Worm (Caenorhabditis elegans) whole organism, midembryonic: ENCODE measurements around the gene ZK1307.3.

Experiments
- T22C8.4 ChIP-seq: fragments of 200-800 bp; sonication (Bioruptor generic); IDR thresholded peaks from 2 replicates; pipeline ENCODE4 v1.3.6; 2022; ENCODE audit warnings: missing genetic modification characterization, missing compliant biosample characterization
- cog-1 ChIP-seq: sonication (generic microtip); optimal IDR thresholded peaks from 2 replicates; lab custom pipeline; 2016; ENCODE audit warnings: missing genetic modification characterization, missing compliant biosample characterization
- flt-1 ChIP-seq: fragments of 200-800 bp; sonication (Bioruptor generic); IDR thresholded peaks from 2 replicates; pipeline ENCODE4 v1.3.6; 2022; ENCODE audit warnings: missing genetic modification characterization, missing compliant biosample characterization
- klf-2 ChIP-seq: fragments of 200-800 bp; sonication (Bioruptor generic); conservative IDR thresholded peaks from 2 replicates; pipeline ENCODE4 v1.3.6; 2022; ENCODE audit warnings: missing genetic modification reagents, missing genetic modification characterization, missing compliant biosample characterization
- med-1 ChIP-seq: sonication (generic microtip); optimal IDR thresholded peaks from 2 replicates; lab custom pipeline; 2017; ENCODE audit warnings: missing genetic modification characterization, mild to moderate bottlenecking, missing compliant biosample characterization, antibody characterized with exemption, missing genetic modification reagents; ENCODE audit not compliant: insufficient read depth
- tab-1 ChIP-seq: fragments of 200-800 bp; sonication (Bioruptor generic); IDR thresholded peaks from 2 replicates; pipeline ENCODE4 v1.3.6; 2022; ENCODE audit warnings: missing genetic modification characterization, missing compliant biosample characterization
- ztf-23 ChIP-seq: fragments of 200-800 bp; sonication (Bioruptor generic); IDR thresholded peaks from 2 replicates; pipeline ENCODE4 v1.3.6; 2022; ENCODE audit warnings: missing genetic modification reagents, missing genetic modification characterization, missing compliant biosample characterization
- ztf-29 ChIP-seq: fragments of 200-800 bp; sonication (Bioruptor generic); IDR thresholded peaks from 2 replicates; pipeline ENCODE4 v1.3.6; 2022; ENCODE audit warnings: missing genetic modification reagents, missing genetic modification characterization, missing compliant biosample characterization

DNA sequence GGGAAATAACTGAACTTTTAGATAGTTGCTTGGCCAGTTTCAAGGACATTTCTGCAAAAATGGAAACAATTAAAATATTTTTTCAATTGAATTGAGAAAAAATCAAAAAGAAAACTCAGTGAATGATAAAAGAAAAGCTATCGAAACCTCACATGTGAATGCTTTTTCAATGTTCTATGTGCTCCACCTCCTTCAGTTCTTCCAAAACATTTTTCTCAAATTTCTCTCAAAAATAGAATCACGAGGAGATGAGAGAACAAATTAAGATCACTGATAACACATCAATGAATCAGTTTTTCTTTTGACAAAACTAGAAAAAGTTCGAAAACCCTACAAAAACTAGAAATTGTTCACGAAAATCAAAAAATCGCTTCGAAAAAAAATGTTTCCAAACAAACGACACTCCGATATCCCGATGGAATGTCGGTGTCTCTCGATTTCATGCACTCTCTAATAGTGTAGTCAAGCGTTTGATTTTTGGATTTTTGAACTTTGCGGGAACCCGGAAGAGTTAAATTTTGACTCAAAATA lies 33.9 kb upstream of the ZK1307.3 start, which contains the start of gene ZK1320.9:
- no peak for TF ChIP-seq klf-2 (GFP tag; lab: Robert Waterston, UW)
- TF ChIP-seq cog-1 (tag; lab: Kevin White, UChicago) = no peak
- TF ChIP-seq ztf-23 = no peak
- no peak for TF ChIP-seq med-1 (GFP tag; lab: Kevin White, UChicago)
- no peak for TF ChIP-seq tab-1 (GFP tag; lab: Robert Waterston, UW)
- no peak for TF ChIP-seq T22C8.4 (GFP tag; lab: Robert Waterston, UW)
- no peak for TF ChIP-seq ztf-29 (GFP tag; lab: Robert Waterston, UW)
- TF ChIP-seq flt-1 (GFP tag; lab: Robert Waterston, UW) = no peak
